Fruit fly (Drosophila melanogaster) S2 (cell line): Measurements from ENCODE around the gene Jhbp5.

ENCODE experiments used
- CG8478 ChIP-seq: fragments of >200 bp; optimal IDR thresholded peaks from 2 replicates; lab custom pipeline; 2018
- CTCF ChIP-seq, 2 experiments: fragments of >200 bp; optimal IDR thresholded peaks; 2 replicates each; lab custom pipeline; 2018

DNA sequence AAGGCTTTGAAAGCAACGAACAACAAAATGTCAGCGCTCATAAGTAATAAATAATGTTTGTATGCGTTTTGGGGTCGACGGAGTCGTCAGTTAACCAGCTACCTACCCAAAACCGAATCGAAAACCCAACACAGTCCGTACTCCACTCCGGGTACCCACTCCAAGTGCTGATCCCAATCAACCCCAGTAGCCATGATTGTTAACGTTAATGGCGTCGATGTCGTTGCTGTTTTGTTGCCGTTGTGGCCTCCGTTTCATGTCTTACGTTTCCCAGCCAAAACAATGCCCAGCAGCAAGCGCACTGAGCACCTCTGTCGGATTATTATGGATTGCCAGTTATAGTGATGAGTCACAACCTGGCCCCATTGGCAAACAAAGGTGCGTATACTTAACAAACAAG lies 36.9 kb downstream of the Jhbp5 start, which contains the start of gene GATAe:
- TF ChIP-seq CTCF (optimal IDR thresholded peaks at IDR 0.05; lab: Kevin White, UChicago) (no peak), CG8478 (lab: Kevin White, UChicago) (no peak)
